Worm (Caenorhabditis elegans) whole organism, late embryonic: ENCODE measurements around the gene cest-26.

Experiments
- C38D4.7 ChIP-seq: fragments of 200-800 bp; sonication (Bioruptor generic); optimal IDR thresholded peaks from 2 replicates; lab custom pipeline; 2018; ENCODE audit warnings: mild to moderate bottlenecking, missing genetic modification characterization, moderate library complexity, missing compliant biosample characterization
- K02D7.2 ChIP-seq: sonication (generic microtip); optimal IDR thresholded peaks from 2 replicates; lab custom pipeline; 2017; ENCODE audit warnings: mild to moderate bottlenecking, missing genetic modification characterization, missing compliant biosample characterization
- T23F11.4 ChIP-seq: fragments of 200-800 bp; sonication (Bioruptor generic); optimal IDR thresholded peaks from 2 replicates; lab custom pipeline; 2018; ENCODE audit warnings: mild to moderate bottlenecking, missing genetic modification characterization, missing compliant biosample characterization
- Y22D7AL.16 ChIP-seq: sonication (generic microtip); optimal IDR thresholded peaks from 2 replicates; lab custom pipeline; 2016; ENCODE audit warnings: missing genetic modification characterization, missing compliant biosample characterization
- ceh-14 ChIP-seq: sonication (generic microtip); optimal IDR thresholded peaks from 2 replicates; lab custom pipeline; 2016; ENCODE audit warnings: missing genotype, missing genetic modification characterization, missing compliant biosample characterization
- ceh-19 ChIP-seq: fragments of 200-800 bp; sonication (Bioruptor generic); optimal IDR thresholded peaks from 2 replicates; lab custom pipeline; 2018; ENCODE audit warnings: mild to moderate bottlenecking, missing genetic modification characterization, missing compliant biosample characterization
- ceh-2 ChIP-seq: sonication (generic microtip); optimal IDR thresholded peaks from 2 replicates; lab custom pipeline; 2016; ENCODE audit warnings: missing genotype, missing genetic modification characterization, missing compliant biosample characterization
- ceh-22 ChIP-seq: sonication (generic microtip); optimal IDR thresholded peaks from 2 replicates; lab custom pipeline; 2017; ENCODE audit warnings: missing biosample characterization, missing genetic modification characterization
- ceh-31 ChIP-seq: sonication (generic microtip); optimal IDR thresholded peaks from 2 replicates; lab custom pipeline; 2016; ENCODE audit warnings: missing genetic modification characterization, missing compliant biosample characterization
- ceh-34 ChIP-seq: sonication (generic microtip); optimal IDR thresholded peaks from 2 replicates; lab custom pipeline; 2016; ENCODE audit warnings: mild to moderate bottlenecking, missing genetic modification characterization, missing compliant biosample characterization
- ceh-45 ChIP-seq: fragments of 200-800 bp; sonication (Bioruptor generic); IDR thresholded peaks from 2 replicates; pipeline ENCODE4 v1.3.6; 2022; ENCODE audit warnings: missing genetic modification reagents, missing genetic modification characterization, missing compliant biosample characterization
- ceh-48 ChIP-seq: sonication (generic microtip); optimal IDR thresholded peaks from 2 replicates; lab custom pipeline; 2016; ENCODE audit warnings: missing genetic modification characterization, inconsistent platforms, missing compliant biosample characterization
- ceh-6 ChIP-seq: fragments of 200-800 bp; sonication (Bioruptor generic); optimal IDR thresholded peaks from 2 replicates; lab custom pipeline; 2018; ENCODE audit warnings: mild to moderate bottlenecking, missing genetic modification characterization, missing compliant biosample characterization
- che-1 ChIP-seq: sonication (generic microtip); optimal IDR thresholded peaks from 2 replicates; lab custom pipeline; 2016; ENCODE audit warnings: mild to moderate bottlenecking, missing genetic modification characterization, missing compliant biosample characterization
- dve-1 ChIP-seq: sonication (generic microtip); optimal IDR thresholded peaks from 2 replicates; lab custom pipeline; 2017; ENCODE audit warnings: antibody characterized with exemption, mild to moderate bottlenecking, missing genetic modification characterization, missing compliant biosample characterization
- ets-4 ChIP-seq: sonication (generic microtip); optimal IDR thresholded peaks from 2 replicates; lab custom pipeline; 2016; ENCODE audit warnings: missing genetic modification characterization, missing compliant biosample characterization
- eyg-1 ChIP-seq: sonication (generic microtip); optimal IDR thresholded peaks from 2 replicates; lab custom pipeline; 2016; ENCODE audit warnings: missing genotype, missing genetic modification characterization, missing compliant biosample characterization
- fkh-10 ChIP-seq: fragments of 150-350 bp; optimal IDR thresholded peaks from 2 replicates; lab custom pipeline; 2014; ENCODE audit warnings: missing biosample characterization, missing genetic modification reagents, missing genetic modification characterization
- fkh-6 ChIP-seq: sonication (generic microtip); optimal IDR thresholded peaks from 2 replicates; lab custom pipeline; 2016; ENCODE audit warnings: missing genetic modification characterization, missing compliant biosample characterization
- hlh-13 ChIP-seq: fragments of 200-800 bp; sonication (Bioruptor generic); optimal IDR thresholded peaks from 2 replicates; lab custom pipeline; 2018; ENCODE audit warnings: mild to moderate bottlenecking, missing genetic modification characterization, missing compliant biosample characterization
- hlh-8 ChIP-seq: sonication (generic microtip); optimal IDR thresholded peaks from 2 replicates; lab custom pipeline; 2016; ENCODE audit warnings: missing genotype, missing genetic modification characterization, missing compliant biosample characterization
- nfya-1 ChIP-seq: sonication (generic microtip); optimal IDR thresholded peaks from 2 replicates; lab custom pipeline; 2017; ENCODE audit warnings: missing genetic modification characterization, mild to moderate bottlenecking, missing compliant biosample characterization, antibody characterized with exemption, moderate library complexity
- npax-4 ChIP-seq: sonication (generic microtip); optimal IDR thresholded peaks from 2 replicates; lab custom pipeline; 2016; ENCODE audit warnings: missing genetic modification characterization, missing compliant biosample characterization
- odd-2 ChIP-seq: sonication (generic microtip); optimal IDR thresholded peaks from 2 replicates; lab custom pipeline; 2017; ENCODE audit warnings: antibody characterized with exemption, mild to moderate bottlenecking, missing genetic modification characterization, missing compliant biosample characterization
- pax-1 ChIP-seq: fragments of 150-350 bp; optimal IDR thresholded peaks from 2 replicates; lab custom pipeline; 2014; ENCODE audit warnings: missing biosample characterization, missing genetic modification characterization
- pqm-1 ChIP-seq: sonication (generic microtip); optimal IDR thresholded peaks from 2 replicates; lab custom pipeline; 2016; ENCODE audit warnings: missing genetic modification characterization, missing compliant biosample characterization
- pros-1 ChIP-seq: fragments of 150-350 bp; optimal IDR thresholded peaks from 2 replicates; lab custom pipeline; 2014; ENCODE audit warnings: missing biosample characterization, missing genetic modification reagents, missing genetic modification characterization
- ref-2 ChIP-seq: sonication (generic microtip); optimal IDR thresholded peaks from 2 replicates; lab custom pipeline; 2016; ENCODE audit warnings: missing genetic modification characterization, missing compliant biosample characterization
- sox-2 ChIP-seq: fragments of 200-800 bp; sonication (Bioruptor generic); IDR thresholded peaks from 2 replicates; pipeline ENCODE4 v1.3.6; 2022; ENCODE audit warnings: missing genetic modification reagents, missing genetic modification characterization, missing compliant biosample characterization
- syd-9 ChIP-seq: sonication (generic microtip); optimal IDR thresholded peaks from 2 replicates; lab custom pipeline; 2016; ENCODE audit warnings: mild to moderate bottlenecking, missing genetic modification characterization, moderate library complexity, missing compliant biosample characterization
- ttx-3 ChIP-seq: sonication (generic microtip); optimal IDR thresholded peaks from 2 replicates; lab custom pipeline; 2016; ENCODE audit warnings: missing genetic modification reagents, missing genetic modification characterization, missing compliant biosample characterization
- unc-3 ChIP-seq, 2 experiments: fragments of 200-800 bp in 1 of 2; sonication (Bioruptor generic) in 1 of 2; sonication (generic microtip) in 1 of 2; conservative IDR thresholded peaks in 1 of 2; optimal IDR thresholded peaks in 1 of 2; 2 replicates each; pipeline versions ENCODE4 v1.3.6 to Lab custom; 2016 to 2022; ENCODE audit warnings: missing compliant biosample characterization in 2 of 2, missing genetic modification characterization in 2 of 2, missing genetic modification reagents in 1 of 2
- unc-42 ChIP-seq: sonication (generic microtip); optimal IDR thresholded peaks from 2 replicates; lab custom pipeline; 2016; ENCODE audit warnings: missing genotype, missing genetic modification characterization, missing compliant biosample characterization
- unc-55 ChIP-seq: sonication (generic microtip); optimal IDR thresholded peaks from 2 replicates; lab custom pipeline; 2017; ENCODE audit warnings: missing biosample characterization, missing genetic modification reagents, missing genetic modification characterization
- unc-86 ChIP-seq: sonication (generic microtip); optimal IDR thresholded peaks from 2 replicates; lab custom pipeline; 2016; ENCODE audit warnings: missing genetic modification characterization, missing compliant biosample characterization
- zip-5 ChIP-seq: sonication (generic microtip); optimal IDR thresholded peaks from 2 replicates; lab custom pipeline; 2016; ENCODE audit warnings: missing genetic modification characterization, missing compliant biosample characterization

Gene cest-26

ce11 chrX:4435396-4435795 is 2.1 kb downstream of the cest-26 start:
- TF ChIP-seq npax-4 (tag; lab: Kevin White, UChicago) (no peak), pqm-1 (tag; lab: Kevin White, UChicago) (no peak), K02D7.2 (tag; lab: Kevin White, UChicago) (no peak), ceh-14 (tag; lab: Kevin White, UChicago) (no peak), syd-9 (no peak), Y22D7AL.16 (tag; lab: Kevin White, UChicago) (no peak), ets-4 (no peak), odd-2 (tag; lab: Kevin White, UChicago) (no peak), unc-86 (tag; lab: Kevin White, UChicago) (no peak), fkh-6 (no peak), ceh-34 (tag; lab: Kevin White, UChicago) (no peak), hlh-8 (tag; lab: Kevin White, UChicago) (no peak), nfya-1 (tag; lab: Kevin White, UChicago) (no peak), che-1 (tag; lab: Kevin White, UChicago) (no peak), pax-1 (no peak), ceh-22 (tag; lab: Kevin White, UChicago) (no peak), C38D4.7 (no peak), unc-3 (GFP tag; conservative IDR thresholded peaks at IDR 0.05; lab: Robert Waterston, UW) (no peak), unc-3 (tag; optimal IDR thresholded peaks at IDR 0.05; lab: Kevin White, UChicago) (no peak), pros-1 (tag; lab: Kevin White, UChicago) (no peak)

- TF ChIP-seq unc-42 (tag; lab: Kevin White, UChicago) = peak; percentile 51
- TF ChIP-seq sox-2 (GFP tag; lab: Robert Waterston, UW) = no peak
- peak; percentile 37 for TF ChIP-seq ceh-31 (tag; lab: Kevin White, UChicago)
- TF ChIP-seq hlh-13 = no peak
- no peak for TF ChIP-seq fkh-10
- TF ChIP-seq eyg-1 (tag; lab: Kevin White, UChicago) = no peak
Observed at ce11 chrX:4434577-4434976, 2.9 kb downstream of the cest-26 start.

- no peak for TF ChIP-seq zip-5 (tag; lab: Kevin White, UChicago)
- TF ChIP-seq ref-2 = no peak
- TF ChIP-seq sox-2 (GFP tag; lab: Robert Waterston, UW) = no peak
- TF ChIP-seq Y22D7AL.16 (tag; lab: Kevin White, UChicago) = no peak
- no peak for TF ChIP-seq dve-1 (tag; lab: Kevin White, UChicago)
- TF ChIP-seq T23F11.4 = no peak
- no peak for TF ChIP-seq syd-9
Observed at ce11 chrX:4429364-4429763, 8.1 kb downstream of the cest-26 start.

- no peak for TF ChIP-seq ttx-3 (tag; lab: Kevin White, UChicago)
- no peak for TF ChIP-seq ceh-2 (tag; lab: Kevin White, UChicago)
- TF ChIP-seq ceh-6 (GFP tag; lab: Kevin White, UChicago) = no peak
- no peak for TF ChIP-seq ceh-19
- TF ChIP-seq ceh-45 (GFP tag; lab: Robert Waterston, UW) = no peak
- TF ChIP-seq dve-1 (tag; lab: Kevin White, UChicago) = no peak
- no peak for TF ChIP-seq ceh-48
- TF ChIP-seq, all 69 proteins: peak for 0
Observed at ce11 chrX:4427387-4427786, 10.1 kb downstream of the cest-26 start.

- TF ChIP-seq unc-42 (tag; lab: Kevin White, UChicago) (peak; percentile 65), unc-55 (GFP tag; lab: Kevin White, UChicago) (no peak)
Observed at ce11 chrX:4426496-4426895, 11.0 kb downstream of the cest-26 start.
